Worm (Caenorhabditis elegans) whole organism, midembryonic: ENCODE results near the gene R102.4.

ENCODE experiments used
- T22C8.4 ChIP-seq: fragments of 200-800 bp; sonication (Bioruptor generic); IDR thresholded peaks from 2 replicates; pipeline ENCODE4 v1.3.6; 2022; ENCODE audit warnings: missing genetic modification characterization, missing compliant biosample characterization
- flt-1 ChIP-seq: fragments of 200-800 bp; sonication (Bioruptor generic); IDR thresholded peaks from 2 replicates; pipeline ENCODE4 v1.3.6; 2022; ENCODE audit warnings: missing genetic modification characterization, missing compliant biosample characterization
- klf-2 ChIP-seq: fragments of 200-800 bp; sonication (Bioruptor generic); conservative IDR thresholded peaks from 2 replicates; pipeline ENCODE4 v1.3.6; 2022; ENCODE audit warnings: missing genetic modification reagents, missing genetic modification characterization, missing compliant biosample characterization
- ref-1 ChIP-seq: fragments of 200-800 bp; sonication (Bioruptor generic); conservative IDR thresholded peaks from 2 replicates; pipeline ENCODE4 v1.3.6; 2022; ENCODE audit warnings: missing genetic modification reagents, missing genetic modification characterization, missing compliant biosample characterization
- tab-1 ChIP-seq: fragments of 200-800 bp; sonication (Bioruptor generic); IDR thresholded peaks from 2 replicates; pipeline ENCODE4 v1.3.6; 2022; ENCODE audit warnings: missing genetic modification characterization, missing compliant biosample characterization
- ztf-23 ChIP-seq: fragments of 200-800 bp; sonication (Bioruptor generic); IDR thresholded peaks from 2 replicates; pipeline ENCODE4 v1.3.6; 2022; ENCODE audit warnings: missing genetic modification reagents, missing genetic modification characterization, missing compliant biosample characterization
- ztf-29 ChIP-seq: fragments of 200-800 bp; sonication (Bioruptor generic); IDR thresholded peaks from 2 replicates; pipeline ENCODE4 v1.3.6; 2022; ENCODE audit warnings: missing genetic modification reagents, missing genetic modification characterization, missing compliant biosample characterization

- no peak for TF ChIP-seq T22C8.4 (GFP tag; lab: Robert Waterston, UW)
- no peak for TF ChIP-seq tab-1 (GFP tag; lab: Robert Waterston, UW)
- TF ChIP-seq ref-1: no peak
- TF ChIP-seq ztf-29 (GFP tag; lab: Robert Waterston, UW): no peak
- no peak for TF ChIP-seq flt-1 (GFP tag; lab: Robert Waterston, UW)
- no peak for TF ChIP-seq klf-2
- TF ChIP-seq ztf-23: no peak
These were observed 32.6 kb upstream of the R102.4 start, which contains the start of gene ZC168.2 for ce11 chrIV:10727734-10728133.
